Worm (Caenorhabditis elegans): ENCODE results near the gene nhr-93.

- TF ChIP-seq him-1 (tag; optimal IDR thresholded peaks at IDR 0.05) (no peak), dao-5 (tag; optimal IDR thresholded peaks at IDR 0.05) (no peak)
Measured at ce11 chrV:3541117-3541516, 2.9 kb upstream of the nhr-93 start, which contains the start of gene srbc-67.
